Fruit fly (Drosophila melanogaster): ENCODE measurements around the gene cno.
A peak's percentile ranks its signal among the peaks of the same experiment; 100 is the strongest.

Gene cno

dm6 chr3R:5217278-5217714, at the start of gene cno:
Gene cno (minus strand): TSS chr3R:5217456.
- peak; percentile 64 for TF ChIP-seq CG17801 (GFP tag; optimal IDR thresholded peaks at IDR 0.05; ENCODE audit: partially characterized antibody)

- no peak for TF ChIP-seq CG17801 (GFP tag; optimal IDR thresholded peaks at IDR 0.05; ENCODE audit: partially characterized antibody)
These were observed 49.0 kb upstream of the cno start for dm6 chr3R:5266282-5266681.

DNA sequence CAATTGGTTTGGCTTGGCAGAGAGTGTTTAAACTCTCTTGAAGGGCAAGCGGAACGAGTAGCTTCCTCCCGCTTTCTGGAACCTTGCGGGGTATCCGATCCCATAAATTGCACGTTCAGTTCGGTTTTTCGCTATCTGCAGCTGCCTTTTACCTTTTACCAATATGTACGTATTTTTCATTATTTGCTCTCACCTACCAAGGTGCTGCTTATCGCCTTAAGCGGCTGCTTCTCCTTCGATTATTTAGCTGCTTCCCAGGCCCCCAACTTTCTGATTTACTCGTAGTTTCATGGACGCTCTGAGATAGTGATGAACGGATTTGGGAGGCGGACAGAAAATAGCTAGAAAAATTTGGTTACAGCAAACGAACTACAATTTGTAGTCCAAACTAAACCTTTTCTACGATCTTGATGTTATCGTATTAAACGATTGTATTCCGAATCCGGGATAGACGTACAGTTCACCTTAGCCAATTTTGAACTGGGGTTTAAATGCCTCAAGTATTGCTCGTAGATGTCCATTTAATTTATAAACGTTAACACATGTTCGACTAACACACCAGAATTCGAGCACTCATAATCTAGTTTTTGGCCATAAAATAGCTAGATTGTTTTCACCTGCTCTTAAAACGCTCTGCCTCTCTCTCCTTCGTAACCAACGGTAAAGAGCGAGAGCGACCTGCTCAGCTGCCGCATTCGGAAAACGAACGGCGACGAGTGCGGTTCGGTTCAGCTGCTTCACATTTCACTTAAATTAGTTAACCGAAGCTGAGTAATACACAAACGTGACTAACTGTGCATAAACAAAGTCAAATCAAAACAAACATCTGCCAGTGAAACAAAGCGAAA, 47.2 kb upstream of the cno start:
- TF ChIP-seq CG17801 (GFP tag; optimal IDR thresholded peaks at IDR 0.05; ENCODE audit: partially characterized antibody): peak; percentile 45

DNA sequence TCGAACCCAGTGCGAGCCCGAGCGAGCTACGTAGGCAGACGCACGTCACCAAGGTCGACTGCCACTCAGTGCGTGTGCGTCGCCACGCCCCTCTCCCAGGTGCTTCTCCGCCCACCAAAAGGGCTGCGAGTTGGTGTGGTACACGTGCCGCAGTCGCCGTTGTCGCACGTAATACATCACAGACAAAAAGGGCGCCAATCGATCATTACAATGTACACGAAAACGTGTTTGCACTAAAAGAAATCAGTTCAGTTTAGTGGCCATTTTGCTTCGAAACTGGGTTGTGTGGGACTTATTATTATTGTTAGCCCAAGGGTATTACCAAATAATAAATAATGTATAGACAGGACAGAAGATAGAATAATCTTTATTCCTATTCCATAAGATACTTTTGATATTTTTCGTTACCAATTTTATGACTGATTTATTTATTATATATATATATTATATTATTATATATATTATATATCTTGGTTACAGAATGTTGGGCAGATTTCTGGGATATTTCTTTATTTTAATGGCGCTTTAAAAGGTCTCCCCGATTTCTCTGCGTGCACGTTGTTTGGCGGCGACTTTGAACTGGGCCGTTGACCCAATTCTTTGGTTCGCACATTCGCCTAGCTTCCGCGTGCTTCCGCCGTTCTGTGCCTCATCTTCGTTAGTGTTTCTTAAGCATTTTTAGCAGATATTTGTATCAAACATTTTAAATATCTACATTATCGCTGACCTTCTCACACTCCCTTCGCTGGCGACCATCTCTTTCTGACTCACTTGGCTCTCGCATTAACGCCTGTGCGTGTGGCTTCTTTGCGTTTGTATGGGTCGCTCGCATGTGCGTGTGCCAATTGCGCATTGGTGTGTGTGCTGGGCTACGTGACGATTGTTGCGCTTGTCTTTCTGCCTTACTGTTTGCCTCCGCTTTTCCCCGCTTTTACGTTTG, 46.3 kb upstream of the cno start:
- peak; percentile 73 for TF ChIP-seq CG17801 (GFP tag; optimal IDR thresholded peaks at IDR 0.05; ENCODE audit: partially characterized antibody)

dm6 chr3R:5262592-5262991, 45.3 kb upstream of the cno start, which contains the start of gene Tim17a2:
Gene Tim17a2 (minus strand): TSS chr3R:5262692.
- TF ChIP-seq CG17801 (GFP tag; optimal IDR thresholded peaks at IDR 0.05; ENCODE audit: partially characterized antibody): no peak

- TF ChIP-seq CG17801 (GFP tag; optimal IDR thresholded peaks at IDR 0.05; ENCODE audit: partially characterized antibody): no peak
These were observed 44.8 kb upstream of the cno start for dm6 chr3R:5261996-5262535.

DNA sequence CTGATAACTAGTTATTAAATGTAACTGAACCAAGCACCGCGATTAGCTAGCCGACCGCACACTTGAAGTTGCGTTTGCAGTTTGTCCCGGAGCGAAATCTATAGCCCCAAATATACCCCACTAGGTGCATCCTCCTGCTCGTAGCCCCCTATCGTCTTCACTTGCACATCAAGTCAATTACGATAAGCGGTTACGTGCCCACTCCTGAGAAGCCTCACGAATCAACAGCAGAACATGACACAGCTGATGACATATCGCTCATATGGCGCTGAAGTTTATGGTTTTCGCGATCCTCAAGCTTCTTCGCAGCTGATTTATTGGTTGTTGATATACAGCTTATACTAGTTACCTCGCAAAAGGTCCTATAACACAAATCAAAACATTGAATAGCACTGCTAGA, 44.0 kb upstream of the cno start:
- no peak for TF ChIP-seq CG17801 (GFP tag; optimal IDR thresholded peaks at IDR 0.05; ENCODE audit: partially characterized antibody)

DNA sequence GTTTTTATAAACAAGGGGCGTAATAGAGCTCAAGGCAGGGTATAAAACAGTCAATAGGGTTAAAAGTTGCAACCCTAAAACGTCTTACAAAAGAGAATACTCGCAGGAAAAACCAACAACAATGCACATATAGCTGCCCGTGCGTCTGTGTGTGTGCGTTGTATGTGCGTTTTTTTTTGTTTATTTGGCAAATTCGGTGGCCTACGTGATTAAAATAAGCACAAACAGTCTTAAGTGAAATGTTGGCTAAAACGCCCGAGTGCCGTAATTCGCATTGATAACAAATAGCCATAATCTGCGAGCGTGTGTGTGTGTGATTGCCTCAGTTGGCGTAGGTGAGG, 39.9 kb upstream of the cno start:
- TF ChIP-seq CG17801 (GFP tag; optimal IDR thresholded peaks at IDR 0.05; ENCODE audit: partially characterized antibody): no peak

dm6 chr3R:5256462-5257146, 39.3 kb upstream of the cno start, which contains the start of the genes Enoph and Hph:
Gene Enoph (minus strand): TSS chr3R:5256681.
Gene Hph (plus strand): TSS chr3R:5257037.
- TF ChIP-seq CG17801 (GFP tag; optimal IDR thresholded peaks at IDR 0.05; ENCODE audit: partially characterized antibody): no peak

- TF ChIP-seq CG17801 (GFP tag; optimal IDR thresholded peaks at IDR 0.05; ENCODE audit: partially characterized antibody): no peak
These were observed 35.6 kb upstream of the cno start, which contains the start of gene CG1113 for dm6 chr3R:5252853-5253252. Gene CG1113 (plus strand): TSS chr3R:5253153.

DNA sequence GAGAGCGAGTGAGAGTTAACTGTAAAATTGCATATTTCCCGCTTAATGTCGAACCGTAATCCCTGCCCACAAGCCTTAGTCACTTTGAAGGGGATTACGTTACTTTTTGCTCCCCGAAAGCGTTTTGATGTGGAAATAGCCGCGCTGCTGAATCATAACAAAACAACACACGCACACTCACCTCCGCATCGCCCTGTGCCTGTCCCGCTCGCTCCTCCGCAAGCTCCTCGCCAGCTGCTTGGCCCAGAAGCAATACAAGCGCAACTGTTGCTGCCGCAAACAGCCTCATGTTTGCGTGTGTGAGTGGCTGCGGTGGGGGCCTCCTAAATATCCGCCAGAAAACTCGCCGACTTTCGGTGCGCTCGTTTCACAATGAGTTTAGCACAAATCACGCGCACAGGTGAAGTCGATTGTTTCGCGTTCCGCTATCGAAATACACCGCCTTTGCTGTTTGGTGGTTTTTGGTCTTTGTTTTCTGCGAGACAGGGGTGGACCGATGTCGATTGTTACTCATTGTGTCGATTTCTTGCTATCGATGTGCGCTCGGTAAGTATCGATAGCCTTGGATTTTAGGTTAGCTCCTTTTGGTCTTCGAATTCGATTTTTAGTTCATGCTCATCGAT, 34.1 kb upstream of the cno start, which contains the start of gene CtsF:
Gene CtsF, minus strand, starts transcription at position 503 of the 623 bp plus-strand sequence.
- TF ChIP-seq CG17801 (GFP tag; optimal IDR thresholded peaks at IDR 0.05; ENCODE audit: partially characterized antibody): peak; percentile 77

- TF ChIP-seq CG17801 (GFP tag; optimal IDR thresholded peaks at IDR 0.05; ENCODE audit: partially characterized antibody): peak; percentile 50
These were observed 33.4 kb upstream of the cno start for dm6 chr3R:5250530-5251242.

DNA sequence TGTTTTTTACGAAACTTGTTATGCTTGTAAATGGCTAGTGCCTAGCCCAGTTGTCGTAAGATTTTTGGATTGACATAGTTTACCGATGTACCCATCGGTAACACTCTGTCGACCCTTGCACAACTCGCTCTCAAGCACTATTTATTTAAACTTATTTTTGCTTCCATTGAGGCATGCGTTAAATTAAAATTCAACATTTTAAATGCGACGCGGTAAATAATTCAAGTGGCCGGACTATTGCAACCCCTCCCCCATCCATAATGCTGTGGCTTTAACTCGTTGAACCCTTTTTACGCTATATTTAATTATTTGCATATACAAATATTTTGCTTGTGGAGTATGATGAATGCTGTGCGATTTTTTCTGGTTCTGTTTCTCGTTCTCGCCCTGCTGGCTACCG, 32.1 kb upstream of the cno start:
- no peak for TF ChIP-seq CG17801 (GFP tag; optimal IDR thresholded peaks at IDR 0.05; ENCODE audit: partially characterized antibody)
